Worm (Caenorhabditis elegans): Measurements from ENCODE around the gene pno-1.
A peak's percentile ranks its signal among the peaks of the same experiment; 100 is the strongest.

- TF ChIP-seq ceh-100 (GFP tag; IDR thresholded peaks at IDR 0.05) (no peak), him-1 (tag; optimal IDR thresholded peaks at IDR 0.05) (no peak), repo-1 (tag; optimal IDR thresholded peaks at IDR 0.05) (no peak), bed-2 (GFP tag; IDR thresholded peaks at IDR 0.05) (no peak), ama-1 (optimal IDR thresholded peaks at IDR 0.05) (no peak), ama-1 (GFP tag; optimal IDR thresholded peaks at IDR 0.05) (no peak), unc-62 (GFP tag; optimal IDR thresholded peaks at IDR 0.05) (peak; percentile 48)
These were observed 3.9 kb downstream of the pno-1 start for ce11 chrII:9738820-9739219.

Measured in whole organism, young adult.